Worm (Caenorhabditis elegans): ENCODE data around the gene Y53G8AM.4.
A peak's percentile ranks its signal among the peaks of the same experiment; 100 is the strongest.

The Y53G8AM.4 gene

ce11 chrIII:3281860-3282358 is 26.4 kb upstream of the Y53G8AM.4 start, which contains the start of gene mfsd-8:
Gene mfsd-8 (plus strand): TSS chrIII:3282308.
- TF ChIP-seq nhr-21 (tag; optimal IDR thresholded peaks at IDR 0.05) = no peak
- peak; percentile 82 for TF ChIP-seq fos-1 (tag; optimal IDR thresholded peaks at IDR 0.05)
- peak; percentile 3 for TF ChIP-seq crh-2 (tag; optimal IDR thresholded peaks at IDR 0.05)
- no peak for TF ChIP-seq nhr-12 (tag; optimal IDR thresholded peaks at IDR 0.05)

ce11 chrIII:3279304-3279703 is 23.8 kb upstream of the Y53G8AM.4 start:
- TF ChIP-seq nhr-12 (tag; optimal IDR thresholded peaks at IDR 0.05) (no peak), dmd-4 (tag; optimal IDR thresholded peaks at IDR 0.05) (no peak), nhr-10 (tag; optimal IDR thresholded peaks at IDR 0.05) (no peak), sma-3 (GFP tag; optimal IDR thresholded peaks at IDR 0.05) (peak; percentile 88), lin-11 (tag; optimal IDR thresholded peaks at IDR 0.05) (no peak), elt-1 (tag; optimal IDR thresholded peaks at IDR 0.05) (no peak), lsy-2 (tag; optimal IDR thresholded peaks at IDR 0.05) (peak; percentile 73 to 89), gmeb-1 (tag; optimal IDR thresholded peaks at IDR 0.05) (peak; percentile 85), ZK546.5 (tag; optimal IDR thresholded peaks at IDR 0.05) (no peak), lin-13 (GFP tag; optimal IDR thresholded peaks at IDR 0.05) (peak; percentile 76), nhr-11 (tag; optimal IDR thresholded peaks at IDR 0.05) (no peak), nhr-25 (tag; optimal IDR thresholded peaks at IDR 0.05) (peak; percentile 94), peb-1 (tag; optimal IDR thresholded peaks at IDR 0.05) (no peak), blmp-1 (tag; optimal IDR thresholded peaks at IDR 0.05; ENCODE audit: insufficient read depth) (peak; percentile 49), mab-5 (tag; optimal IDR thresholded peaks at IDR 0.05) (peak; percentile 65), nhr-21 (tag; optimal IDR thresholded peaks at IDR 0.05) (peak; percentile 58), nhr-77 (tag; optimal IDR thresholded peaks at IDR 0.05) (no peak), fos-1 (tag; optimal IDR thresholded peaks at IDR 0.05) (peak; percentile 47), zag-1 (tag; optimal IDR thresholded peaks at IDR 0.05) (no peak), Y55F3AM.14 (GFP tag; optimal IDR thresholded peaks at IDR 0.05) (no peak), alr-1 (tag; optimal IDR thresholded peaks at IDR 0.05) (no peak), lin-39 (tag; optimal IDR thresholded peaks at IDR 0.05) (no peak), nhr-6 (tag; optimal IDR thresholded peaks at IDR 0.05) (peak; percentile 76), ztf-11 (tag; optimal IDR thresholded peaks at IDR 0.05) (no peak), ama-1 (optimal IDR thresholded peaks at IDR 0.05) (no peak), R02D3.7 (tag; optimal IDR thresholded peaks at IDR 0.05) (no peak), nhr-23 (tag; optimal IDR thresholded peaks at IDR 0.05) (no peak), ceh-82 (tag; optimal IDR thresholded peaks at IDR 0.05) (no peak), elt-3 (tag; optimal IDR thresholded peaks at IDR 0.05) (no peak), unc-39 (tag; optimal IDR thresholded peaks at IDR 0.05) (no peak), unc-55 (GFP tag; optimal IDR thresholded peaks at IDR 0.05) (peak; percentile 67), skn-1 (tag; optimal IDR thresholded peaks at IDR 0.05) (no peak), sem-4 (tag; optimal IDR thresholded peaks at IDR 0.05) (peak; percentile 83), sma-9 (GFP tag; optimal IDR thresholded peaks at IDR 0.05) (peak; percentile 94), sma-9 (tag; optimal IDR thresholded peaks at IDR 0.05) (no peak), crh-2 (tag; optimal IDR thresholded peaks at IDR 0.05) (peak; percentile 69), F13H6.1 (tag; optimal IDR thresholded peaks at IDR 0.05) (peak; percentile 83), nhr-237 (tag; optimal IDR thresholded peaks at IDR 0.05) (peak; percentile 50), ceh-16 (tag; optimal IDR thresholded peaks at IDR 0.05) (no peak), mbf-1 (tag; optimal IDR thresholded peaks at IDR 0.05) (no peak), C34F6.9 (tag; optimal IDR thresholded peaks at IDR 0.05) (peak; percentile 92), ztf-4 (tag; optimal IDR thresholded peaks at IDR 0.05) (peak; percentile 55), mdl-1 (tag; optimal IDR thresholded peaks at IDR 0.05) (no peak), aly-2 (tag; optimal IDR thresholded peaks at IDR 0.05) (no peak), snpc-4 (tag; optimal IDR thresholded peaks at IDR 0.05) (peak; percentile 6), ztf-1 (GFP tag; conservative IDR thresholded peaks at IDR 0.05) (no peak), unc-62 (GFP tag; optimal IDR thresholded peaks at IDR 0.05) (no peak), nhr-129 (tag; optimal IDR thresholded peaks at IDR 0.05) (no peak), egl-27 (tag; optimal IDR thresholded peaks at IDR 0.05) (peak; percentile 42)

All from whole organism, L2 larva.